Worm (Caenorhabditis elegans): ENCODE measurements around the gene ttll-9.

Gene ttll-9

ce11 chrV:20910167-20910566 is at the start of gene ttll-9:
Gene ttll-9 (plus strand): TSS chrV:20910467.
- TF ChIP-seq mab-9 (GFP tag; IDR thresholded peaks at IDR 0.05) (no peak), mdl-1 (tag; optimal IDR thresholded peaks at IDR 0.05) (no peak), egl-27 (tag; optimal IDR thresholded peaks at IDR 0.05) (no peak), fos-1 (tag; optimal IDR thresholded peaks at IDR 0.05) (no peak), zag-1 (tag; optimal IDR thresholded peaks at IDR 0.05) (no peak), nhr-71 (tag; optimal IDR thresholded peaks at IDR 0.05) (no peak), C04F5.9 (tag; optimal IDR thresholded peaks at IDR 0.05) (no peak), vab-15 (tag; optimal IDR thresholded peaks at IDR 0.05) (no peak), ama-1 (optimal IDR thresholded peaks at IDR 0.05) (no peak)

ce11 chrV:20861080-20861479 is 49.2 kb upstream of the ttll-9 start, which contains the start of gene try-4:
Gene try-4 (minus strand): TSS chrV:20861153.
- no peak for TF ChIP-seq lir-3 (tag; optimal IDR thresholded peaks at IDR 0.05; ENCODE audit: poor library complexity)
- TF ChIP-seq blmp-1 (tag; optimal IDR thresholded peaks at IDR 0.05), result peak; percentile 71

DNA sequence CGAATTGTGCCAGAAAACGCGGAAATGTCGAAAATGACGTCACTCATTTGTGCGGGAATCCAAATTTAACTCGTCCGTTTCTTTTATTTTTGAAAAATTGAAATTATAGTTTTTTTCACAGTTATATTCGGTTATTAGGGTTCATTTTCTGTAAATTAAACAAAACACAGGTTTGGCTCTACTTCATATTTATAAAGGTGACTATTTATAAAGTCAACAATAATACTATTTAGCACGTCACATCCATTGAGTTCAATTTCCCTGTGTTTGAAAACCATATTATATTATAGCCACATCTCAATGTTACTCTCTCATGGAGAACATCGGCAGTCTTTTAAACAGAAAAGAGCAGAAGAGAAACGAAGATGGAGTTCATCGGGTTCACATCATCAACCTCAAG is 47.6 kb upstream of the ttll-9 start, which contains the start of gene twk-35:
TSS of gene twk-35 (plus strand) at position 301 of the 400 bp plus-strand sequence.
- TF ChIP-seq skn-1 (tag; optimal IDR thresholded peaks at IDR 0.05) (no peak), nhr-90 (tag; optimal IDR thresholded peaks at IDR 0.05; ENCODE audit: poor library complexity) (no peak), swsn-7 (tag; optimal IDR thresholded peaks at IDR 0.05) (no peak), mab-9 (GFP tag; IDR thresholded peaks at IDR 0.05) (no peak), unc-130 (tag; optimal IDR thresholded peaks at IDR 0.05) (no peak), unc-30 (tag; optimal IDR thresholded peaks at IDR 0.05) (no peak), sup-37 (GFP tag; optimal IDR thresholded peaks at IDR 0.05) (no peak), nhr-19 (GFP tag; conservative IDR thresholded peaks at IDR 0.05) (no peak), C16A3.4 (tag; optimal IDR thresholded peaks at IDR 0.05) (no peak)

ce11 chrV:20866406-20866805 is 43.9 kb upstream of the ttll-9 start:
- peak; percentile 7 for TF ChIP-seq nhr-90 (tag; optimal IDR thresholded peaks at IDR 0.05; ENCODE audit: poor library complexity)
- TF ChIP-seq elt-2 (tag; optimal IDR thresholded peaks at IDR 0.05), result peak; percentile 67
- TF ChIP-seq nhr-19 (GFP tag; conservative IDR thresholded peaks at IDR 0.05), result no peak

DNA sequence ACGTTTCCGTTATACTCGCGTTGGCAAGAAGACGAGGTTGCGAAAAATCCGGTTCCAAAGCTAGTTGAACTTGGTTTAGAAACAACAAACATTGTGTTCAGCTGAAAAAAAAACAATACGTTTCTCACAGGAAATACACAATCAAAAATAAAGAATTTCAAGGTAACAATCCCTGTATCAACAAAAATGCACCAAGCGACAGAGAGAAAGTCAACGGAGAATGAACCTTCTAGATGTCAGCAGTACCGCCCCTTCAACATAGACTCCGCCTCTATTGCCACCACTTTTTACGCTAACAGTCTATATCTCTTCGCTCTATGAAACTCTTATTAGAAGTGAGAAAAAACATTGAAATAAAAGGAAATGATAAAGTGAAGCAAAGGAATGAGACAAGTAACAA is 41.9 kb upstream of the ttll-9 start, which contains the start of gene F31D4.8:
TSS of gene F31D4.8 (minus strand) at position 101 of the 400 bp plus-strand sequence.
- TF ChIP-seq sox-4 (tag; optimal IDR thresholded peaks at IDR 0.05) (no peak), efl-1 (optimal IDR thresholded peaks at IDR 0.05) (no peak), efl-1 (GFP tag; optimal IDR thresholded peaks at IDR 0.05 in 1 of 2) (peak in 1 of 2 experiments; percentile 58)

DNA sequence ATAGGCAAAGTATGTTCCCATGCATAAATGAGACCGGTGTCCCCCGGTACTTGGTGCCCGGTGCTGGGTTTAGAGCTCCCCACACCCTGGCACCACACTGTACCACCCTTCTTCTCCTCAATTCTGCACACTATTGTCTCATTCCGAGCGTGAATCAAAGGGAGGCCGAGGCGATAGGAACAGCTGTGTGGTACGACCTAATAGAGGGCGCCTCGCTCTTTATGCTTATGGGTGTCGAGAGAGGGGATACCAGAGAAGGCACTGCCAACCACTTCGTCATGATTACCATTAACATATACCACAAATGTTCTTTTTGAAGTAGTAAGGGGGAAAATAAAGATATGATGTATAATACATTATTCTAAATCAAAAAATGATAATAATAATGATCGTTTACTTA is 39.6 kb upstream of the ttll-9 start:
- TF ChIP-seq ceh-8 (GFP tag; optimal IDR thresholded peaks at IDR 0.05) (no peak), efl-1 (optimal IDR thresholded peaks at IDR 0.05) (no peak), efl-1 (GFP tag; optimal IDR thresholded peaks at IDR 0.05 in 1 of 2) (no peak), hpl-2 (GFP tag; optimal IDR thresholded peaks at IDR 0.05) (no peak), lin-14 (GFP tag; optimal IDR thresholded peaks at IDR 0.05) (no peak), sptf-1 (tag; optimal IDR thresholded peaks at IDR 0.05) (no peak), nhr-19 (GFP tag; conservative IDR thresholded peaks at IDR 0.05) (no peak), hlh-17 (GFP tag; optimal IDR thresholded peaks at IDR 0.05; ENCODE audit: borderline replicate concordance) (no peak), nhr-28 (tag; optimal IDR thresholded peaks at IDR 0.05) (no peak), vab-15 (tag; optimal IDR thresholded peaks at IDR 0.05) (no peak), unc-98 (GFP tag; IDR thresholded peaks at IDR 0.05) (no peak), grh-1 (GFP tag; IDR thresholded peaks at IDR 0.05) (no peak), ztf-4 (tag; optimal IDR thresholded peaks at IDR 0.05) (no peak), skn-1 (tag; optimal IDR thresholded peaks at IDR 0.05) (no peak), ces-1 (GFP tag; optimal IDR thresholded peaks at IDR 0.05) (no peak), nhr-11 (tag; optimal IDR thresholded peaks at IDR 0.05) (no peak)

Data from whole organism, L1 larva.